Worm (Caenorhabditis elegans) whole organism, L1 larva: ENCODE measurements around the gene ZK632.9.
A peak's percentile ranks its signal among the peaks of the same experiment; 100 is the strongest.

ENCODE experiments used
- C04F5.9 ChIP-seq: sonication (generic microtip); optimal IDR thresholded peaks from 2 replicates; lab custom pipeline; 2016; ENCODE audit warnings: missing genetic modification characterization, missing compliant biosample characterization
- F16B12.6 ChIP-seq: fragments of 150-350 bp; optimal IDR thresholded peaks from 2 replicates; lab custom pipeline; 2014; ENCODE audit warnings: missing biosample characterization, missing genetic modification characterization
- Y116A8C.19 ChIP-seq: sonication (generic microtip); optimal IDR thresholded peaks from 2 replicates; lab custom pipeline; 2016; ENCODE audit warnings: missing compliant biosample characterization, missing genetic modification characterization, borderline replicate concordance
- aha-1 ChIP-seq: fragments of 150-350 bp; optimal IDR thresholded peaks from 2 replicates; lab custom pipeline; 2014; ENCODE audit warnings: missing biosample characterization, missing genetic modification characterization
- aly-2 ChIP-seq: fragments of 150-350 bp; optimal IDR thresholded peaks from 2 replicates; lab custom pipeline; 2014; ENCODE audit warnings: missing biosample characterization, missing genetic modification characterization
- blmp-1 ChIP-seq: fragments of 150-350 bp; optimal IDR thresholded peaks from 2 replicates; lab custom pipeline; 2014; ENCODE audit warnings: missing biosample characterization, missing genetic modification characterization
- ceh-8 ChIP-seq: fragments of 200-800 bp; sonication (Bioruptor generic); optimal IDR thresholded peaks from 2 replicates; lab custom pipeline; 2018; ENCODE audit warnings: mild to moderate bottlenecking, missing genetic modification characterization, moderate library complexity, missing compliant biosample characterization
- ceh-82 ChIP-seq, 3 experiments: fragments of 150-350 bp in 1 of 3; sonication (generic microtip) in 2 of 3; optimal IDR thresholded peaks; 2 replicates each; lab custom pipeline; 2014 to 2017; ENCODE audit warnings: missing biosample characterization in 3 of 3, missing genetic modification characterization in 3 of 3
- ceh-90 ChIP-seq: sonication (generic microtip); optimal IDR thresholded peaks from 2 replicates; lab custom pipeline; 2016; ENCODE audit warnings: missing genetic modification characterization, missing compliant biosample characterization
- ces-1 ChIP-seq: fragments of 150-350 bp; optimal IDR thresholded peaks from 2 replicates; lab custom pipeline; 2014; ENCODE audit warnings: missing biosample characterization, missing genetic modification reagents, missing genetic modification characterization
- dpl-1 ChIP-seq, 3 experiments: fragments of 150-350 bp in 2 of 3; sonication (generic microtip) in 1 of 3; optimal IDR thresholded peaks; 2 replicates each; lab custom pipeline; 2014 to 2017; ENCODE audit warnings: missing biosample characterization in 3 of 3, missing genetic modification characterization in 3 of 3, missing genetic modification reagents in 3 of 3
- efl-1 ChIP-seq, 4 experiments: fragments of 150-350 bp; optimal IDR thresholded peaks in 3 of 4; peaks in 1 of 4; 1 replicate in 1 of 4; 2 replicates in 3 of 4; lab custom pipeline; 2014; ENCODE audit warnings: missing biosample characterization in 2 of 4, missing genetic modification characterization in 2 of 4, missing genetic modification reagents in 2 of 4
- efl-3 ChIP-seq: fragments of 200-800 bp; sonication (Bioruptor generic); optimal IDR thresholded peaks from 2 replicates; lab custom pipeline; 2018; ENCODE audit warnings: mild to moderate bottlenecking, missing genetic modification characterization, missing compliant biosample characterization
- egl-13 ChIP-seq: sonication (generic microtip); optimal IDR thresholded peaks from 2 replicates; lab custom pipeline; 2016; ENCODE audit warnings: missing genotype, missing genetic modification reagents, missing genetic modification characterization, missing compliant biosample characterization
- egl-27 ChIP-seq, 2 experiments: fragments of 150-350 bp in 1 of 2; sonication (generic microtip); optimal IDR thresholded peaks; 3 replicates each; lab custom pipeline; 2017 to 2018; ENCODE audit warnings: missing biosample characterization in 2 of 2, missing genetic modification characterization in 2 of 2, missing genetic modification reagents in 2 of 2
- elt-2 ChIP-seq: sonication (generic microtip); optimal IDR thresholded peaks from 2 replicates; lab custom pipeline; 2016; ENCODE audit warnings: missing genetic modification characterization, mild to moderate bottlenecking, inconsistent platforms, missing compliant biosample characterization, missing genetic modification reagents
- ets-5 ChIP-seq: fragments of 200-800 bp; sonication (Bioruptor generic); IDR thresholded peaks from 2 replicates; pipeline ENCODE4 v1.3.6; 2022; ENCODE audit warnings: missing genetic modification characterization, missing compliant biosample characterization
- fkh-10 ChIP-seq: sonication (generic microtip); optimal IDR thresholded peaks from 2 replicates; lab custom pipeline; 2017; ENCODE audit warnings: missing biosample characterization, missing genetic modification reagents, missing genetic modification characterization
- fkh-8 ChIP-seq: sonication (generic microtip); optimal IDR thresholded peaks from 2 replicates; lab custom pipeline; 2016; ENCODE audit warnings: mild to moderate bottlenecking, missing genetic modification characterization, missing compliant biosample characterization
- fos-1 ChIP-seq: fragments of 150-350 bp; optimal IDR thresholded peaks from 2 replicates; lab custom pipeline; 2014; ENCODE audit warnings: missing biosample characterization, missing genetic modification characterization
- grh-1 ChIP-seq: fragments of 200-800 bp; sonication (Bioruptor generic); IDR thresholded peaks from 2 replicates; pipeline ENCODE4 v1.3.6; 2022; ENCODE audit warnings: missing genetic modification reagents, missing genetic modification characterization, missing compliant biosample characterization
- hlh-17 ChIP-seq: fragments of 200-800 bp; sonication (Bioruptor generic); optimal IDR thresholded peaks from 2 replicates; lab custom pipeline; 2018; ENCODE audit warnings: missing genetic modification characterization, mild to moderate bottlenecking, missing compliant biosample characterization, moderate library complexity, borderline replicate concordance
- hlh-4 ChIP-seq: sonication (generic microtip); optimal IDR thresholded peaks from 2 replicates; lab custom pipeline; 2016; ENCODE audit warnings: mild to moderate bottlenecking, missing genetic modification characterization, missing compliant biosample characterization
- irx-1 ChIP-seq: sonication (generic microtip); optimal IDR thresholded peaks from 2 replicates; lab custom pipeline; 2016; ENCODE audit warnings: missing genetic modification characterization, missing compliant biosample characterization
- jun-1 ChIP-seq: fragments of 150-350 bp; optimal IDR thresholded peaks from 2 replicates; lab custom pipeline; 2014; ENCODE audit warnings: missing biosample characterization, missing genetic modification reagents, missing genetic modification characterization
- lin-14 ChIP-seq: fragments of 200-800 bp; sonication (Bioruptor generic); optimal IDR thresholded peaks from 2 replicates; lab custom pipeline; 2018; ENCODE audit warnings: mild to moderate bottlenecking, missing genetic modification characterization, moderate library complexity, missing compliant biosample characterization
- lin-15B ChIP-seq: fragments of 150-350 bp; sonication (generic microtip); optimal IDR thresholded peaks from 3 replicates; lab custom pipeline; 2014; ENCODE audit warnings: missing biosample characterization, missing genetic modification characterization
- lin-35 ChIP-seq, 2 experiments: fragments of 150-350 bp; optimal IDR thresholded peaks; 2 replicates each; lab custom pipeline; 2014; ENCODE audit warnings: missing biosample characterization in 2 of 2, missing genetic modification characterization in 2 of 2, missing genetic modification reagents in 2 of 2
- lin-39 ChIP-seq: fragments of 150-350 bp; optimal IDR thresholded peaks from 2 replicates; lab custom pipeline; 2014; ENCODE audit warnings: missing biosample characterization, missing genetic modification reagents, missing genetic modification characterization
- lir-3 ChIP-seq: sonication (generic microtip); optimal IDR thresholded peaks from 2 replicates; lab custom pipeline; 2016; ENCODE audit warnings: mild to moderate bottlenecking, missing genetic modification characterization, moderate library complexity, missing compliant biosample characterization; ENCODE audit not compliant: poor library complexity
- mab-9 ChIP-seq: fragments of 200-800 bp; sonication (Bioruptor generic); IDR thresholded peaks from 2 replicates; pipeline ENCODE4 v1.3.6; 2022; ENCODE audit warnings: missing genetic modification reagents, missing genetic modification characterization, missing compliant biosample characterization
- mdl-1 ChIP-seq, 2 experiments: fragments of 150-350 bp; optimal IDR thresholded peaks; 2 replicates each; lab custom pipeline; 2014 to 2017; ENCODE audit warnings: missing biosample characterization in 2 of 2, missing genetic modification characterization in 2 of 2, inconsistent platforms in 1 of 2
- mef-2 ChIP-seq: fragments of 150-350 bp; optimal IDR thresholded peaks from 2 replicates; lab custom pipeline; 2014; ENCODE audit warnings: missing biosample characterization, missing genetic modification characterization
- mep-1 ChIP-seq: fragments of 150-350 bp; optimal IDR thresholded peaks from 2 replicates; lab custom pipeline; 2014; ENCODE audit warnings: missing biosample characterization, missing genetic modification characterization
- nhr-11 ChIP-seq: fragments of 150-350 bp; optimal IDR thresholded peaks from 2 replicates; lab custom pipeline; 2014; ENCODE audit warnings: missing biosample characterization, missing genetic modification characterization
- nhr-12 ChIP-seq: sonication (generic microtip); optimal IDR thresholded peaks from 2 replicates; lab custom pipeline; 2017; ENCODE audit warnings: missing biosample characterization, missing genetic modification characterization
- nhr-19 ChIP-seq: fragments of 200-800 bp; sonication (Bioruptor generic); conservative IDR thresholded peaks from 2 replicates; pipeline ENCODE4 v1.3.6; 2022; ENCODE audit warnings: missing genetic modification characterization, missing compliant biosample characterization
- nhr-237 ChIP-seq: fragments of 150-350 bp; optimal IDR thresholded peaks from 2 replicates; lab custom pipeline; 2014; ENCODE audit warnings: missing biosample characterization, missing genetic modification characterization
- nhr-28 ChIP-seq: fragments of 150-350 bp; optimal IDR thresholded peaks from 2 replicates; lab custom pipeline; 2014; ENCODE audit warnings: missing biosample characterization, missing genetic modification characterization
- nhr-71 ChIP-seq: sonication (generic microtip); optimal IDR thresholded peaks from 2 replicates; lab custom pipeline; 2016; ENCODE audit warnings: mild to moderate bottlenecking, missing genetic modification characterization, moderate library complexity, missing compliant biosample characterization
- nhr-84 ChIP-seq: sonication (generic microtip); optimal IDR thresholded peaks from 2 replicates; lab custom pipeline; 2017; ENCODE audit warnings: missing biosample characterization, missing genetic modification characterization
- pag-3 ChIP-seq: sonication (generic microtip); optimal IDR thresholded peaks from 2 replicates; lab custom pipeline; 2017; ENCODE audit warnings: missing genetic modification characterization, mild to moderate bottlenecking, missing compliant biosample characterization, antibody characterized with exemption, borderline replicate concordance; ENCODE audit not compliant: insufficient read depth
- pax-3 ChIP-seq: fragments of 200-800 bp; sonication (Bioruptor generic); optimal IDR thresholded peaks from 2 replicates; lab custom pipeline; 2018; ENCODE audit warnings: mild to moderate bottlenecking, missing genetic modification characterization, moderate library complexity, missing compliant biosample characterization
- skn-1 ChIP-seq: fragments of 150-350 bp; optimal IDR thresholded peaks from 2 replicates; lab custom pipeline; 2014; ENCODE audit warnings: missing biosample characterization, missing genetic modification characterization
- sptf-1 ChIP-seq: fragments of 150-350 bp; optimal IDR thresholded peaks from 2 replicates; lab custom pipeline; 2014; ENCODE audit warnings: missing biosample characterization, missing genetic modification characterization
- sup-37 ChIP-seq: fragments of 200-800 bp; sonication (Bioruptor generic); optimal IDR thresholded peaks from 2 replicates; lab custom pipeline; 2018; ENCODE audit warnings: mild to moderate bottlenecking, missing genetic modification characterization, missing compliant biosample characterization
- unc-130 ChIP-seq: fragments of 150-350 bp; optimal IDR thresholded peaks from 2 replicates; lab custom pipeline; 2017; ENCODE audit warnings: missing biosample characterization, missing genetic modification characterization, inconsistent platforms
- unc-62 ChIP-seq: fragments of 150-350 bp; optimal IDR thresholded peaks from 2 replicates; lab custom pipeline; 2014; ENCODE audit warnings: missing biosample characterization, missing genetic modification reagents, missing genetic modification characterization
- unc-86 ChIP-seq: sonication (generic microtip); optimal IDR thresholded peaks from 2 replicates; lab custom pipeline; 2016; ENCODE audit warnings: missing genetic modification characterization, missing compliant biosample characterization
- unc-98 ChIP-seq: fragments of 200-800 bp; sonication (Bioruptor generic); IDR thresholded peaks from 2 replicates; pipeline ENCODE4 v1.3.6; 2022; ENCODE audit warnings: missing genetic modification characterization, missing compliant biosample characterization
- xbp-1 ChIP-seq: sonication (generic microtip); optimal IDR thresholded peaks from 2 replicates; lab custom pipeline; 2016; ENCODE audit warnings: missing genetic modification characterization, missing compliant biosample characterization
- zag-1 ChIP-seq: fragments of 150-350 bp; optimal IDR thresholded peaks from 2 replicates; lab custom pipeline; 2014; ENCODE audit warnings: missing biosample characterization, missing genetic modification characterization
- ztf-4 ChIP-seq: fragments of 150-350 bp; optimal IDR thresholded peaks from 2 replicates; lab custom pipeline; 2014; ENCODE audit warnings: missing biosample characterization, missing genetic modification characterization

The ZK632.9 gene

ce11 chrIII:9808179-9808578, 17.1 kb downstream of the ZK632.9 start, which contains the start of gene gtap-2 (continued):
- TF ChIP-seq ztf-4, result no peak
- TF ChIP-seq egl-13, result peak; percentile 32
- TF ChIP-seq unc-62 (GFP tag; lab: Kevin White, UChicago), result no peak
- TF ChIP-seq grh-1 (GFP tag; lab: Robert Waterston, UW), result no peak
- no peak for TF ChIP-seq mef-2 (tag; lab: Kevin White, UChicago)
- TF ChIP-seq irx-1 (tag; lab: Kevin White, UChicago), result no peak
- TF ChIP-seq fkh-10 (GFP tag; lab: Kevin White, UChicago), result no peak
- no peak for TF ChIP-seq jun-1 (tag; lab: Kevin White, UChicago)
- TF ChIP-seq lin-39 (tag; lab: Kevin White, UChicago), result no peak
- no peak for TF ChIP-seq nhr-28 (tag; lab: Kevin White, UChicago)
- no peak for TF ChIP-seq F16B12.6 (tag; lab: Kevin White, UChicago)
- TF ChIP-seq fos-1 (tag; lab: Kevin White, UChicago), result no peak
- no peak for TF ChIP-seq nhr-84 (tag; lab: Kevin White, UChicago)
- no peak for TF ChIP-seq nhr-12
- TF ChIP-seq hlh-4 (tag; lab: Kevin White, UChicago), result no peak
- TF ChIP-seq ceh-82 (tag; optimal IDR thresholded peaks at IDR 0.05; lab: Kevin White, UChicago), result no peak
- TF ChIP-seq mab-9 (GFP tag; lab: Robert Waterston, UW), result no peak
- TF ChIP-seq lir-3 (tag; lab: Kevin White, UChicago), result peak; percentile 25
- no peak for TF ChIP-seq nhr-11 (tag; lab: Kevin White, UChicago)
- TF ChIP-seq ceh-90, result peak; percentile 55
- TF ChIP-seq zag-1 (tag; lab: Kevin White, UChicago), result no peak
- TF ChIP-seq xbp-1 (tag; lab: Kevin White, UChicago), result no peak
- TF ChIP-seq blmp-1 (tag; lab: Kevin White, UChicago), result no peak
- TF ChIP-seq nhr-19 (GFP tag; lab: Robert Waterston, UW), result no peak
- peak; percentile 14 for TF ChIP-seq C04F5.9 (tag; lab: Kevin White, UChicago)
- TF ChIP-seq sptf-1, result no peak
- TF ChIP-seq efl-3 (GFP tag; lab: Kevin White, UChicago), result no peak
- no peak for TF ChIP-seq nhr-237
- no peak for TF ChIP-seq sup-37 (GFP tag; lab: Kevin White, UChicago)
- TF ChIP-seq lin-14, result peak; percentile 21
- TF ChIP-seq aha-1 (tag; lab: Kevin White, UChicago), result no peak
- TF ChIP-seq hlh-17 (GFP tag; lab: Kevin White, UChicago), result no peak
- TF ChIP-seq pax-3 (tag; lab: Kevin White, UChicago), result peak; percentile 61
- no peak for TF ChIP-seq ets-5 (GFP tag; lab: Robert Waterston, UW)
- TF ChIP-seq fkh-8, result peak; percentile 47
- TF ChIP-seq aly-2 (tag; lab: Kevin White, UChicago), result no peak
- TF ChIP-seq nhr-71 (tag; lab: Kevin White, UChicago), result peak; percentile 20
- TF ChIP-seq egl-27 (tag; optimal IDR thresholded peaks at IDR 0.05; lab: Kevin White, UChicago), result no peak
- no peak for TF ChIP-seq Y116A8C.19 (tag; lab: Kevin White, UChicago)
- TF ChIP-seq mep-1 (tag; lab: Kevin White, UChicago), result no peak
- peak; percentile 8 to 29 for TF ChIP-seq lin-35 (GFP tag; optimal IDR thresholded peaks at IDR 0.05; lab: Kevin White, UChicago)
- no peak for TF ChIP-seq elt-2 (tag; lab: Kevin White, UChicago)
- no peak for TF ChIP-seq lin-15B
- peak; percentile 38; the same call in 1 of the 2 replicates for TF ChIP-seq unc-98 (GFP tag; lab: Robert Waterston, UW)
- peak in 1 of 3 experiments; percentile 37 for TF ChIP-seq dpl-1 (GFP tag; optimal IDR thresholded peaks at IDR 0.05; lab: Kevin White, UChicago)
- no peak for TF ChIP-seq pag-3
- no peak for TF ChIP-seq mdl-1 (tag; optimal IDR thresholded peaks at IDR 0.05; lab: Kevin White, UChicago)
- TF ChIP-seq unc-86 (tag; lab: Kevin White, UChicago), result no peak
- no peak for TF ChIP-seq ces-1 (GFP tag; lab: Kevin White, UChicago)
- TF ChIP-seq unc-130 (tag; lab: Kevin White, UChicago), result no peak
- TF ChIP-seq skn-1 (tag; lab: Kevin White, UChicago), result peak; percentile 33
- TF ChIP-seq efl-1 (optimal IDR thresholded peaks at IDR 0.05; lab: Kevin White, UChicago), result peak; percentile 17 to 27
- no peak for TF ChIP-seq efl-1 (GFP tag; optimal IDR thresholded peaks at IDR 0.05 in 1 of 2; lab: Kevin White, UChicago)
- no peak for TF ChIP-seq ceh-8 (GFP tag; lab: Kevin White, UChicago)
